Worm (Caenorhabditis elegans) whole organism, late embryonic: ENCODE measurements around the gene C18H2.5.

Source experiments
- C08G9.2 ChIP-seq: sonication (generic microtip); optimal IDR thresholded peaks from 2 replicates; lab custom pipeline; 2016; ENCODE audit warnings: mild to moderate bottlenecking, missing genetic modification characterization, moderate library complexity, missing compliant biosample characterization
- F13H6.1 ChIP-seq: sonication (generic microtip); optimal IDR thresholded peaks from 2 replicates; lab custom pipeline; 2016; ENCODE audit warnings: missing genetic modification characterization, missing compliant biosample characterization
- K02D7.2 ChIP-seq: sonication (generic microtip); optimal IDR thresholded peaks from 2 replicates; lab custom pipeline; 2017; ENCODE audit warnings: mild to moderate bottlenecking, missing genetic modification characterization, missing compliant biosample characterization
- K09A11.1 ChIP-seq: sonication (generic microtip); optimal IDR thresholded peaks from 2 replicates; lab custom pipeline; 2017; ENCODE audit warnings: antibody characterized with exemption, mild to moderate bottlenecking, missing genetic modification characterization, missing compliant biosample characterization; ENCODE audit not compliant: insufficient read depth
- ahr-1 ChIP-seq: sonication (generic microtip); optimal IDR thresholded peaks from 2 replicates; lab custom pipeline; 2016; ENCODE audit warnings: missing genetic modification characterization, missing compliant biosample characterization
- ama-1 ChIP-seq: fragments of 150-350 bp; optimal IDR thresholded peaks from 2 replicates; lab custom pipeline; 2014
- ceh-14 ChIP-seq: sonication (generic microtip); optimal IDR thresholded peaks from 2 replicates; lab custom pipeline; 2016; ENCODE audit warnings: missing genotype, missing genetic modification characterization, missing compliant biosample characterization
- ceh-19 ChIP-seq: fragments of 200-800 bp; sonication (Bioruptor generic); optimal IDR thresholded peaks from 2 replicates; lab custom pipeline; 2018; ENCODE audit warnings: mild to moderate bottlenecking, missing genetic modification characterization, missing compliant biosample characterization
- ceh-22 ChIP-seq: sonication (generic microtip); optimal IDR thresholded peaks from 2 replicates; lab custom pipeline; 2017; ENCODE audit warnings: missing biosample characterization, missing genetic modification characterization
- ceh-30 ChIP-seq: fragments of 150-350 bp; optimal IDR thresholded peaks from 2 replicates; lab custom pipeline; 2014; ENCODE audit warnings: missing biosample characterization, missing genetic modification characterization
- ceh-31 ChIP-seq: sonication (generic microtip); optimal IDR thresholded peaks from 2 replicates; lab custom pipeline; 2016; ENCODE audit warnings: missing genetic modification characterization, missing compliant biosample characterization
- ceh-34 ChIP-seq: sonication (generic microtip); optimal IDR thresholded peaks from 2 replicates; lab custom pipeline; 2016; ENCODE audit warnings: mild to moderate bottlenecking, missing genetic modification characterization, missing compliant biosample characterization
- ceh-45 ChIP-seq: fragments of 200-800 bp; sonication (Bioruptor generic); IDR thresholded peaks from 2 replicates; pipeline ENCODE4 v1.3.6; 2022; ENCODE audit warnings: missing genetic modification reagents, missing genetic modification characterization, missing compliant biosample characterization
- ceh-48 ChIP-seq: sonication (generic microtip); optimal IDR thresholded peaks from 2 replicates; lab custom pipeline; 2016; ENCODE audit warnings: missing genetic modification characterization, inconsistent platforms, missing compliant biosample characterization
- ceh-6 ChIP-seq: fragments of 200-800 bp; sonication (Bioruptor generic); optimal IDR thresholded peaks from 2 replicates; lab custom pipeline; 2018; ENCODE audit warnings: mild to moderate bottlenecking, missing genetic modification characterization, missing compliant biosample characterization
- ceh-9 ChIP-seq: sonication (generic microtip); optimal IDR thresholded peaks from 2 replicates; lab custom pipeline; 2016; ENCODE audit warnings: mild to moderate bottlenecking, missing genetic modification characterization, inconsistent platforms, missing compliant biosample characterization
- che-1 ChIP-seq: sonication (generic microtip); optimal IDR thresholded peaks from 2 replicates; lab custom pipeline; 2016; ENCODE audit warnings: mild to moderate bottlenecking, missing genetic modification characterization, missing compliant biosample characterization
- dmd-4 ChIP-seq: sonication (generic microtip); optimal IDR thresholded peaks from 2 replicates; lab custom pipeline; 2016; ENCODE audit warnings: borderline replicate concordance, missing genetic modification characterization, missing compliant biosample characterization
- dve-1 ChIP-seq: sonication (generic microtip); optimal IDR thresholded peaks from 2 replicates; lab custom pipeline; 2017; ENCODE audit warnings: antibody characterized with exemption, mild to moderate bottlenecking, missing genetic modification characterization, missing compliant biosample characterization
- elt-4 ChIP-seq: sonication (generic microtip); optimal IDR thresholded peaks from 2 replicates; lab custom pipeline; 2016; ENCODE audit warnings: missing genetic modification characterization, missing compliant biosample characterization
- eyg-1 ChIP-seq: sonication (generic microtip); optimal IDR thresholded peaks from 2 replicates; lab custom pipeline; 2016; ENCODE audit warnings: missing genotype, missing genetic modification characterization, missing compliant biosample characterization
- fkh-10 ChIP-seq: fragments of 150-350 bp; optimal IDR thresholded peaks from 2 replicates; lab custom pipeline; 2014; ENCODE audit warnings: missing biosample characterization, missing genetic modification reagents, missing genetic modification characterization
- fkh-6 ChIP-seq: sonication (generic microtip); optimal IDR thresholded peaks from 2 replicates; lab custom pipeline; 2016; ENCODE audit warnings: missing genetic modification characterization, missing compliant biosample characterization
- hlh-30 ChIP-seq: sonication (generic microtip); optimal IDR thresholded peaks from 2 replicates; lab custom pipeline; 2017; ENCODE audit warnings: antibody characterized with exemption, missing genetic modification characterization, missing compliant biosample characterization; ENCODE audit not compliant: insufficient read depth
- lim-6 ChIP-seq: sonication (generic microtip); optimal IDR thresholded peaks from 2 replicates; lab custom pipeline; 2016; ENCODE audit warnings: missing genetic modification characterization, missing compliant biosample characterization
- mec-3 ChIP-seq: sonication (generic microtip); optimal IDR thresholded peaks from 2 replicates; lab custom pipeline; 2016; ENCODE audit warnings: borderline replicate concordance, missing genetic modification characterization, missing compliant biosample characterization
- nfya-1 ChIP-seq: sonication (generic microtip); optimal IDR thresholded peaks from 2 replicates; lab custom pipeline; 2017; ENCODE audit warnings: missing genetic modification characterization, mild to moderate bottlenecking, missing compliant biosample characterization, antibody characterized with exemption, moderate library complexity
- odd-2 ChIP-seq: sonication (generic microtip); optimal IDR thresholded peaks from 2 replicates; lab custom pipeline; 2017; ENCODE audit warnings: antibody characterized with exemption, mild to moderate bottlenecking, missing genetic modification characterization, missing compliant biosample characterization
- pax-1 ChIP-seq: fragments of 150-350 bp; optimal IDR thresholded peaks from 2 replicates; lab custom pipeline; 2014; ENCODE audit warnings: missing biosample characterization, missing genetic modification characterization
- pqm-1 ChIP-seq: sonication (generic microtip); optimal IDR thresholded peaks from 2 replicates; lab custom pipeline; 2016; ENCODE audit warnings: missing genetic modification characterization, missing compliant biosample characterization
- pros-1 ChIP-seq: fragments of 150-350 bp; optimal IDR thresholded peaks from 2 replicates; lab custom pipeline; 2014; ENCODE audit warnings: missing biosample characterization, missing genetic modification reagents, missing genetic modification characterization
- sdc-2 ChIP-seq: sonication (generic microtip); optimal IDR thresholded peaks from 2 replicates; lab custom pipeline; 2016; ENCODE audit warnings: missing genotype, missing genetic modification characterization, missing compliant biosample characterization
- sox-2 ChIP-seq: fragments of 200-800 bp; sonication (Bioruptor generic); IDR thresholded peaks from 2 replicates; pipeline ENCODE4 v1.3.6; 2022; ENCODE audit warnings: missing genetic modification reagents, missing genetic modification characterization, missing compliant biosample characterization
- sox-4 ChIP-seq: sonication (generic microtip); optimal IDR thresholded peaks from 2 replicates; lab custom pipeline; 2017; ENCODE audit warnings: mild to moderate bottlenecking, missing genetic modification characterization, inconsistent platforms, missing compliant biosample characterization
- tbx-7 ChIP-seq: sonication (generic microtip); optimal IDR thresholded peaks from 2 replicates; lab custom pipeline; 2016; ENCODE audit warnings: missing genotype, missing genetic modification characterization, missing compliant biosample characterization
- ttx-3 ChIP-seq: sonication (generic microtip); optimal IDR thresholded peaks from 2 replicates; lab custom pipeline; 2016; ENCODE audit warnings: missing genetic modification reagents, missing genetic modification characterization, missing compliant biosample characterization
- unc-3 ChIP-seq, 2 experiments: fragments of 200-800 bp in 1 of 2; sonication (Bioruptor generic) in 1 of 2; sonication (generic microtip) in 1 of 2; conservative IDR thresholded peaks in 1 of 2; optimal IDR thresholded peaks in 1 of 2; 2 replicates each; pipeline versions ENCODE4 v1.3.6 to Lab custom; 2016 to 2022; ENCODE audit warnings: missing compliant biosample characterization in 2 of 2, missing genetic modification characterization in 2 of 2, missing genetic modification reagents in 1 of 2
- unc-42 ChIP-seq: sonication (generic microtip); optimal IDR thresholded peaks from 2 replicates; lab custom pipeline; 2016; ENCODE audit warnings: missing genotype, missing genetic modification characterization, missing compliant biosample characterization
- unc-55 ChIP-seq: sonication (generic microtip); optimal IDR thresholded peaks from 2 replicates; lab custom pipeline; 2017; ENCODE audit warnings: missing biosample characterization, missing genetic modification reagents, missing genetic modification characterization
- unc-86 ChIP-seq: sonication (generic microtip); optimal IDR thresholded peaks from 2 replicates; lab custom pipeline; 2016; ENCODE audit warnings: missing genetic modification characterization, missing compliant biosample characterization
- ztf-16 ChIP-seq: sonication (generic microtip); optimal IDR thresholded peaks from 2 replicates; lab custom pipeline; 2017; ENCODE audit warnings: missing genetic modification characterization, missing compliant biosample characterization

C18H2.5 gene

ce11 chrIII:7725483-7726250, 31.5 kb upstream of the C18H2.5 start:
- peak; percentile 18 for TF ChIP-seq ceh-31 (tag; lab: Kevin White, UChicago)
- TF ChIP-seq nfya-1 (tag; lab: Kevin White, UChicago), result peak; percentile 34
- peak; percentile 54 for TF ChIP-seq unc-42 (tag; lab: Kevin White, UChicago)
- TF ChIP-seq sox-2 (GFP tag; lab: Robert Waterston, UW), result peak; percentile 47
- TF ChIP-seq che-1, result no peak

DNA sequence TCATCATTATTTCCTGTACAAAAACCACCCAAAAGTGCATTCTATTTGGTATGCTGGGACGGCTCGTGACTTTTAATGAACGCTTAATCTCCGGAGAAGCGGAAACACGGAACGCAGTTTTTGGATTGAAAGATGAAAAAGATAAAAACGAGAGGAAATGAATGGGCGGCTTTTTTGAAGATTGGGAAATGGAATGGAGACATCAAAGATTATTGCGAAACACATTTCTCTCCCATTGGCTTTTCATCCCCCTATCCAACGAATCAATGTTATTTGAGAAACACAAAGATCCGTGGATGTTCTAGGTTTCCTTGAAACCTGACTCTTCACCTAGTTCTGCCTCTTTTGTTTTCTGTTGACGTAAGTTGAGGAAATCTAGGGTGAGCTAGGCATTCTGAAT, 30.3 kb upstream of the C18H2.5 start:
- TF ChIP-seq fkh-6 (tag; lab: Kevin White, UChicago) (no peak), nfya-1 (tag; lab: Kevin White, UChicago) (no peak), pax-1 (tag; lab: Kevin White, UChicago) (no peak), odd-2 (tag; lab: Kevin White, UChicago) (no peak), ceh-34 (tag; lab: Kevin White, UChicago) (peak; percentile 50), tbx-7 (tag; lab: Kevin White, UChicago) (no peak), K02D7.2 (tag; lab: Kevin White, UChicago) (no peak), ceh-19 (GFP tag; lab: Kevin White, UChicago) (peak; percentile 31), ceh-6 (GFP tag; lab: Kevin White, UChicago) (no peak), dve-1 (tag; lab: Kevin White, UChicago) (no peak), ceh-45 (no peak), ahr-1 (tag; lab: Kevin White, UChicago) (no peak), sdc-2 (tag; lab: Kevin White, UChicago) (no peak), unc-42 (tag; lab: Kevin White, UChicago) (peak; percentile 25), ztf-16 (tag; lab: Kevin White, UChicago) (no peak), hlh-30 (tag; lab: Kevin White, UChicago) (no peak), ceh-9 (no peak), ama-1 (lab: Kevin White, UChicago) (no peak)

- TF ChIP-seq pax-1 (tag; lab: Kevin White, UChicago), result no peak
- TF ChIP-seq ceh-14, result peak; percentile 19
- peak; percentile 71 for TF ChIP-seq ceh-31 (tag; lab: Kevin White, UChicago)
- TF ChIP-seq unc-42 (tag; lab: Kevin White, UChicago), result peak; percentile 98
- TF ChIP-seq unc-3 (GFP tag; conservative IDR thresholded peaks at IDR 0.05; lab: Robert Waterston, UW), result no peak
- TF ChIP-seq unc-3 (tag; optimal IDR thresholded peaks at IDR 0.05; lab: Kevin White, UChicago), result peak; percentile 1
- TF ChIP-seq fkh-10 (GFP tag; lab: Kevin White, UChicago), result peak; percentile 9
- no peak for TF ChIP-seq sox-4 (tag; lab: Kevin White, UChicago)
- peak; percentile 5 for TF ChIP-seq ceh-48 (tag; lab: Kevin White, UChicago)
These were observed 29.4 kb upstream of the C18H2.5 start for ce11 chrIII:7723412-7724068.

DNA sequence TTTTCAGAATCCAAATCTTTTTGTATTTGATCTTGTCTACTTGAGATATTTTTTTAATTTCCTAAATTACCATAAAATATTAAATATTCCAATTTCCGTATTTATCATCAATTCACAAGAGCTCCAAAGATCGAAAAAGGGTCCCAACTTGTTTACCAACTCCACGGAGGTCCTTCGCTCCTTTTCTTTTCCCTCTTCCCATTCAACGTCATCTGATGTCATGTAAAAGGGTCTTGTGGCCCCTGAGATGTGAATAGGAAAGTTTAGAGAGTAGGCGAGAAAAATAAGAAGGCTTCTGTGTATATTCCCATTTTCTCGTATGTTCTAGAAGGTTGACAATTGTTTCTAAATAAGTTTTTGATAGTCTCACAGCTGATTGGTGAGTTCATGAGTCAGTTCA, 28.8 kb upstream of the C18H2.5 start:
- TF ChIP-seq elt-4 (tag; lab: Kevin White, UChicago), result no peak
- TF ChIP-seq unc-55 (GFP tag; lab: Kevin White, UChicago), result no peak
- TF ChIP-seq ceh-6 (GFP tag; lab: Kevin White, UChicago), result no peak
- TF ChIP-seq pqm-1 (tag; lab: Kevin White, UChicago), result no peak
- no peak for TF ChIP-seq K09A11.1 (tag; lab: Kevin White, UChicago)
- TF ChIP-seq ztf-16 (tag; lab: Kevin White, UChicago), result no peak
- no peak for TF ChIP-seq che-1

- no peak for TF ChIP-seq nfya-1 (tag; lab: Kevin White, UChicago)
- TF ChIP-seq unc-86 (tag; lab: Kevin White, UChicago), result no peak
- no peak for TF ChIP-seq ceh-22 (tag; lab: Kevin White, UChicago)
- no peak for TF ChIP-seq mec-3 (tag; lab: Kevin White, UChicago)
- TF ChIP-seq ceh-48 (tag; lab: Kevin White, UChicago), result no peak
- no peak for TF ChIP-seq ceh-30 (tag; lab: Kevin White, UChicago)
- no peak for TF ChIP-seq C08G9.2 (tag; lab: Kevin White, UChicago)
- no peak for TF ChIP-seq unc-3 (GFP tag; conservative IDR thresholded peaks at IDR 0.05; lab: Robert Waterston, UW)
- no peak for TF ChIP-seq unc-3 (tag; optimal IDR thresholded peaks at IDR 0.05; lab: Kevin White, UChicago)
- TF ChIP-seq ceh-31 (tag; lab: Kevin White, UChicago), result no peak
- TF ChIP-seq pros-1 (tag; lab: Kevin White, UChicago), result no peak
- TF ChIP-seq lim-6, result no peak
- no peak for TF ChIP-seq ztf-16 (tag; lab: Kevin White, UChicago)
- no peak for TF ChIP-seq F13H6.1 (tag; lab: Kevin White, UChicago)
- TF ChIP-seq ttx-3 (tag; lab: Kevin White, UChicago), result no peak
- no peak for TF ChIP-seq eyg-1 (tag; lab: Kevin White, UChicago)
- no peak for TF ChIP-seq dmd-4 (tag; lab: Kevin White, UChicago)
These were observed 28.2 kb upstream of the C18H2.5 start for ce11 chrIII:7722411-7722810.
